Fruit fly (Drosophila melanogaster): ENCODE measurements around the gene CG17260.

The CG17260 gene

DNA sequence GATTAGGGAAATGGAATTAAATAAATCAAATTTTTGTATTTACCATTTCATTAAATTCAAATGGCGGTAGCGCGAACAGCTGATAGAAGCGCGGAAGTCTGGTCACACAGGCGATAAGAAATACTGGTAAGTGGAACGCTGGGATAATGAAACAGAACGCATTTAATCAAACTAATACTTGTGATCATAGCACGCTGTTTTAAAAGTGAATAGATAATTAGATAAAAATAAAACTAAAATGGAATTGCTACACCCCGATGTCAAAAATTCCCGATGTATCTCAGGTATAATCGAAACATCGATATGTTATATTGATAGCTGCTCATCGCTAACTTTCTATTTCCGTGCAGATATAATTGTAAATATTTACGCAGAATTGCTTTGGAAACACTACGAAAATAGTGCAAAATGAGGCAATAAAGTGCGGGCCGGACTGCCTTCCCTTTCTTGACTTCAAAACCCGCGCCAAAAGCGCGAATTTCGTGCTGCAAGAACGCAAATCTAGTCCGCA, 44.3 kb upstream of the CG17260 start, which contains the start of the genes okr and CG3558 (continued):
- TF ChIP-seq tna (GFP tag; IDR thresholded peaks at IDR 0.05; ENCODE audit: partially characterized antibody), result peak; percentile 47; the same call in 1 of the 2 replicates
- TF ChIP-seq CG5245 (GFP tag; optimal IDR thresholded peaks at IDR 0.05), result no peak
- TF ChIP-seq CG4730 (GFP tag; IDR thresholded peaks at IDR 0.05), result no peak
- no peak for TF ChIP-seq Sox100B (GFP tag; optimal IDR thresholded peaks at IDR 0.05)
- TF ChIP-seq CG16863 (GFP tag; optimal IDR thresholded peaks at IDR 0.05), result no peak
- TF ChIP-seq Gug (GFP tag; IDR thresholded peaks at IDR 0.05), result no peak
- TF ChIP-seq Bteb2 (GFP tag; optimal IDR thresholded peaks at IDR 0.05), result peak; percentile 32
- no peak for TF ChIP-seq pum (GFP tag; optimal IDR thresholded peaks at IDR 0.05)
- no peak for TF ChIP-seq odd (GFP tag; optimal IDR thresholded peaks at IDR 0.05)
- TF ChIP-seq Rfx (GFP tag; IDR thresholded peaks at IDR 0.05), result no peak
- no peak for TF ChIP-seq D19B (GFP tag; optimal IDR thresholded peaks at IDR 0.05)
- no peak for TF ChIP-seq nerfin-1 (tag; optimal IDR thresholded peaks at IDR 0.05)
- TF ChIP-seq BEAF-32 (GFP tag; optimal IDR thresholded peaks at IDR 0.05), result peak; percentile 87
- no peak for TF ChIP-seq Hey (tag; optimal IDR thresholded peaks at IDR 0.05)
- peak; percentile 9 for TF ChIP-seq CG12391 (tag; optimal IDR thresholded peaks at IDR 0.05)
- TF ChIP-seq Blimp-1 (GFP tag; optimal IDR thresholded peaks at IDR 0.05), result peak; percentile 73
- no peak for TF ChIP-seq Myb (GFP tag; optimal IDR thresholded peaks at IDR 0.05)
- TF ChIP-seq CTCF (GFP tag; optimal IDR thresholded peaks at IDR 0.05), result no peak
- TF ChIP-seq CG13894 (tag; optimal IDR thresholded peaks at IDR 0.05), result no peak
- TF ChIP-seq B-H2 (GFP tag; optimal IDR thresholded peaks at IDR 0.05), result no peak
- TF ChIP-seq knrl (GFP tag; IDR thresholded peaks at IDR 0.05; ENCODE audit: partially characterized antibody), result peak; percentile 83
- no peak for TF ChIP-seq CG31388 (GFP tag; optimal IDR thresholded peaks at IDR 0.05)
- TF ChIP-seq vfl (GFP tag; optimal IDR thresholded peaks at IDR 0.05), result no peak
- TF ChIP-seq Jarid2 (GFP tag; optimal IDR thresholded peaks at IDR 0.05), result no peak
- TF ChIP-seq gem (tag; optimal IDR thresholded peaks at IDR 0.05), result no peak
- TF ChIP-seq Hand (GFP tag; optimal IDR thresholded peaks at IDR 0.05), result no peak
- peak in 1 of 3 experiments; percentile 7 for TF ChIP-seq lola (GFP tag; optimal IDR thresholded peaks at IDR 0.05)
- no peak for TF ChIP-seq gcm2 (GFP tag; optimal IDR thresholded peaks at IDR 0.05)
- TF ChIP-seq CG11696 (GFP tag; IDR thresholded peaks at IDR 0.05), result no peak
- peak; percentile 69; the same call in 2 of the 3 replicates for TF ChIP-seq Opbp (GFP tag; IDR thresholded peaks at IDR 0.05; ENCODE audit: partially characterized antibody)
- no peak for TF ChIP-seq Taf1 (GFP tag; IDR thresholded peaks at IDR 0.05)
- TF ChIP-seq gro (GFP tag; optimal IDR thresholded peaks at IDR 0.05), result no peak
- TF ChIP-seq CG8478 (optimal IDR thresholded peaks at IDR 0.05), result no peak
- TF ChIP-seq HLH54F (GFP tag; optimal IDR thresholded peaks at IDR 0.05), result no peak
- no peak for TF ChIP-seq CG9932 (GFP tag; IDR thresholded peaks at IDR 0.05)
- TF ChIP-seq grn (GFP tag; optimal IDR thresholded peaks at IDR 0.05), result no peak
- TF ChIP-seq CG14860 (GFP tag; IDR thresholded peaks at IDR 0.05; ENCODE audit: partially characterized antibody), result peak; percentile 81
- no peak for TF ChIP-seq psq (GFP tag; optimal IDR thresholded peaks at IDR 0.05)
- peak; percentile 89 for TF ChIP-seq Sry-δ (GFP tag; optimal IDR thresholded peaks at IDR 0.05)
- TF ChIP-seq CG8359 (GFP tag; optimal IDR thresholded peaks at IDR 0.05; ENCODE audit: borderline replicate concordance), result no peak
- TF ChIP-seq CG1647 (GFP tag; optimal IDR thresholded peaks at IDR 0.05), result peak; percentile 19
- no peak for TF ChIP-seq CG2202 (tag; optimal IDR thresholded peaks at IDR 0.05)
- no peak for TF ChIP-seq gsb (GFP tag; IDR thresholded peaks at IDR 0.05)
- no peak for TF ChIP-seq NK7.1 (GFP tag; optimal IDR thresholded peaks at IDR 0.05)
- TF ChIP-seq vnd (GFP tag; IDR thresholded peaks at IDR 0.05; ENCODE audit: partially characterized antibody), result peak; percentile 76
- no peak for TF ChIP-seq Neu2 (GFP tag; optimal IDR thresholded peaks at IDR 0.05; ENCODE audit: borderline replicate concordance)
- TF ChIP-seq ase (GFP tag; IDR thresholded peaks at IDR 0.05), result no peak
- no peak for TF ChIP-seq ham (GFP tag; IDR thresholded peaks at IDR 0.05)
- TF ChIP-seq CG8290 (GFP tag; optimal IDR thresholded peaks at IDR 0.05), result no peak
- no peak for TF ChIP-seq CG8290 (tag; optimal IDR thresholded peaks at IDR 0.05)
- peak; percentile 54 for TF ChIP-seq CG10267 (tag; optimal IDR thresholded peaks at IDR 0.05)
- no peak for TF ChIP-seq Poxn (GFP tag; IDR thresholded peaks at IDR 0.05)

All from whole organism, embryonic.